Fruit fly (Drosophila melanogaster): ENCODE measurements around the gene PGS1.

- TF ChIP-seq lola (GFP tag; optimal IDR thresholded peaks at IDR 0.05) (no peak), OdsH (GFP tag; optimal IDR thresholded peaks at IDR 0.05) (no peak), ey (GFP tag; optimal IDR thresholded peaks at IDR 0.05) (no peak), Dif (GFP tag; optimal IDR thresholded peaks at IDR 0.05; ENCODE audit: partially characterized antibody) (no peak), psq (GFP tag; optimal IDR thresholded peaks at IDR 0.05) (no peak), Rel (GFP tag; optimal IDR thresholded peaks at IDR 0.05) (no peak), Rel (tag; optimal IDR thresholded peaks at IDR 0.05) (no peak), h (GFP tag; optimal IDR thresholded peaks at IDR 0.05) (no peak), jim (GFP tag; optimal IDR thresholded peaks at IDR 0.05) (no peak), woc (GFP tag; optimal IDR thresholded peaks at IDR 0.05) (no peak), Jra (GFP tag; optimal IDR thresholded peaks at IDR 0.05) (no peak), dl (GFP tag; optimal IDR thresholded peaks at IDR 0.05; ENCODE audit: insufficient read depth in 1 of 2, partially characterized antibody in 2 of 2) (no peak), Myc (optimal IDR thresholded peaks at IDR 0.05) (no peak), br (GFP tag; optimal IDR thresholded peaks at IDR 0.05) (no peak), fru (GFP tag; optimal IDR thresholded peaks at IDR 0.05) (no peak)
Measured at dm6 chr3R:18733580-18733979, 12.3 kb downstream of the PGS1 start.

All from whole organism, wandering third instar larva.